Worm (Caenorhabditis elegans) whole organism, young adult: ENCODE measurements around the gene sra-34.

Experiments used
- B0035.1 ChIP-seq: sonication (generic microtip); optimal IDR thresholded peaks from 2 replicates; lab custom pipeline; 2016; ENCODE audit warnings: missing genetic modification characterization, mild to moderate bottlenecking, missing compliant biosample characterization, missing genotype, missing genetic modification reagents
- C17E4.6 ChIP-seq: fragments of 200-800 bp; sonication (Bioruptor generic); IDR thresholded peaks from 2 replicates; pipeline ENCODE4 v1.3.6; 2022; ENCODE audit warnings: missing genetic modification reagents, missing genetic modification characterization, missing compliant biosample characterization
- F23B12.7 ChIP-seq: sonication (generic microtip); optimal IDR thresholded peaks from 2 replicates; lab custom pipeline; 2017; ENCODE audit warnings: missing genetic modification characterization, mild to moderate bottlenecking, missing compliant biosample characterization, antibody characterized with exemption, moderate library complexity; ENCODE audit not compliant: insufficient read depth
- F33H1.4 ChIP-seq: fragments of 200-800 bp; sonication (Bioruptor generic); IDR thresholded peaks from 2 replicates; pipeline ENCODE4 v1.3.6; 2022; ENCODE audit warnings: missing genetic modification reagents, missing genetic modification characterization, missing compliant biosample characterization
- F49E8.2 ChIP-seq: sonication (generic microtip); optimal IDR thresholded peaks from 3 replicates; lab custom pipeline; 2017; ENCODE audit warnings: missing genetic modification characterization, mild to moderate bottlenecking, missing compliant biosample characterization, antibody characterized with exemption, moderate library complexity; ENCODE audit not compliant: insufficient read depth
- F55B11.4 ChIP-seq: sonication (generic microtip); optimal IDR thresholded peaks from 2 replicates; lab custom pipeline; 2016; ENCODE audit warnings: missing compliant biosample characterization, missing genetic modification characterization, borderline replicate concordance; ENCODE audit not compliant: insufficient read depth
- F57A8.1 ChIP-seq: fragments of 200-800 bp; sonication (Bioruptor generic); optimal IDR thresholded peaks from 2 replicates; lab custom pipeline; 2018; ENCODE audit warnings: mild to moderate bottlenecking, missing genetic modification characterization, moderate library complexity, missing compliant biosample characterization
- K11D2.4 ChIP-seq: fragments of 200-800 bp; sonication (Bioruptor generic); IDR thresholded peaks from 2 replicates; pipeline ENCODE4 v1.3.6; 2022; ENCODE audit warnings: missing genetic modification reagents, missing genetic modification characterization, missing compliant biosample characterization
- Y53F4B.3 ChIP-seq: fragments of 200-800 bp; sonication (Bioruptor generic); IDR thresholded peaks from 2 replicates; pipeline ENCODE4 v1.3.6; 2022; ENCODE audit warnings: missing genetic modification reagents, missing genetic modification characterization, missing compliant biosample characterization
- aptf-2 ChIP-seq: fragments of 200-800 bp; sonication (Bioruptor generic); conservative IDR thresholded peaks from 2 replicates; pipeline ENCODE4 v1.3.6; 2022; ENCODE audit warnings: missing genetic modification reagents, missing genetic modification characterization, missing compliant biosample characterization
- aptf-3 ChIP-seq: fragments of 200-800 bp; sonication (Bioruptor generic); IDR thresholded peaks from 2 replicates; pipeline ENCODE4 v1.3.6; 2022; ENCODE audit warnings: missing genetic modification characterization, missing compliant biosample characterization
- atf-7 ChIP-seq: sonication (generic microtip); optimal IDR thresholded peaks from 2 replicates; lab custom pipeline; 2017; ENCODE audit warnings: mild to moderate bottlenecking, missing genetic modification characterization, missing compliant biosample characterization
- attf-3 ChIP-seq: fragments of 200-800 bp; sonication (Bioruptor generic); conservative IDR thresholded peaks from 2 replicates; pipeline ENCODE4 v1.3.6; 2022; ENCODE audit warnings: missing genetic modification reagents, missing genetic modification characterization, missing compliant biosample characterization
- bed-1 ChIP-seq: fragments of 200-800 bp; sonication (Bioruptor generic); IDR thresholded peaks from 2 replicates; pipeline ENCODE4 v1.3.6; 2022; ENCODE audit warnings: missing genetic modification reagents, missing genetic modification characterization, missing compliant biosample characterization
- ccch-3 ChIP-seq: fragments of 200-800 bp; sonication (Bioruptor generic); optimal IDR thresholded peaks from 2 replicates; lab custom pipeline; 2018; ENCODE audit warnings: mild to moderate bottlenecking, missing genetic modification characterization, missing compliant biosample characterization
- cebp-2 ChIP-seq: fragments of 200-800 bp; sonication (Bioruptor generic); IDR thresholded peaks from 2 replicates; pipeline ENCODE4 v1.3.6; 2022; ENCODE audit warnings: missing genetic modification characterization, missing compliant biosample characterization
- ceh-100 ChIP-seq: fragments of 200-800 bp; sonication (Bioruptor generic); IDR thresholded peaks from 2 replicates; pipeline ENCODE4 v1.3.6; 2022; ENCODE audit warnings: missing genetic modification reagents, missing genetic modification characterization, missing compliant biosample characterization
- ceh-58 ChIP-seq: fragments of 200-800 bp; sonication (Bioruptor generic); IDR thresholded peaks from 2 replicates; pipeline ENCODE4 v1.3.6; 2022; ENCODE audit warnings: missing genetic modification characterization, missing compliant biosample characterization
- ceh-91 ChIP-seq: fragments of 200-800 bp; sonication (Bioruptor generic); IDR thresholded peaks from 2 replicates; pipeline ENCODE4 v1.3.6; 2022; ENCODE audit warnings: missing genetic modification reagents, missing genetic modification characterization, missing compliant biosample characterization
- ekl-4 ChIP-seq: fragments of 200-800 bp; sonication (Bioruptor generic); IDR thresholded peaks from 2 replicates; pipeline ENCODE4 v1.3.6; 2022; ENCODE audit warnings: missing genetic modification reagents, missing genetic modification characterization, missing compliant biosample characterization
- fkh-3 ChIP-seq: sonication (generic microtip); optimal IDR thresholded peaks from 2 replicates; lab custom pipeline; 2016; ENCODE audit warnings: mild to moderate bottlenecking, missing genetic modification characterization, missing compliant biosample characterization
- him-1 ChIP-seq: sonication (generic microtip); optimal IDR thresholded peaks from 2 replicates; lab custom pipeline; 2016; ENCODE audit warnings: missing genotype, missing genetic modification reagents, missing genetic modification characterization, missing compliant biosample characterization
- hlh-12 ChIP-seq: sonication (generic microtip); optimal IDR thresholded peaks from 2 replicates; lab custom pipeline; 2016; ENCODE audit warnings: missing genetic modification characterization, missing compliant biosample characterization
- let-607 ChIP-seq, 2 experiments: fragments of 200-800 bp in 1 of 2; sonication (Bioruptor generic) in 1 of 2; sonication (generic microtip) in 1 of 2; optimal IDR thresholded peaks; 2 replicates each; lab custom pipeline; 2016 to 2018; ENCODE audit warnings: mild to moderate bottlenecking in 2 of 2, missing compliant biosample characterization in 2 of 2, missing genetic modification characterization in 2 of 2, moderate library complexity in 2 of 2, missing genotype in 1 of 2
- lin-26 ChIP-seq: fragments of 200-800 bp; sonication (Bioruptor generic); IDR thresholded peaks from 2 replicates; pipeline ENCODE4 v1.3.6; 2022; ENCODE audit warnings: missing genetic modification reagents, missing genetic modification characterization, missing compliant biosample characterization
- lin-40 ChIP-seq: sonication (generic microtip); optimal IDR thresholded peaks from 2 replicates; lab custom pipeline; 2016; ENCODE audit warnings: missing genetic modification characterization, mild to moderate bottlenecking, missing compliant biosample characterization, missing genotype, missing genetic modification reagents
- lir-1 ChIP-seq: fragments of 200-800 bp; sonication (Bioruptor generic); conservative IDR thresholded peaks from 2 replicates; pipeline ENCODE4 v1.3.6; 2022; ENCODE audit warnings: missing genetic modification reagents, missing genetic modification characterization, missing compliant biosample characterization
- lsl-1 ChIP-seq: fragments of 200-800 bp; sonication (Bioruptor generic); optimal IDR thresholded peaks from 2 replicates; lab custom pipeline; 2018; ENCODE audit warnings: mild to moderate bottlenecking, missing genetic modification characterization, moderate library complexity, missing compliant biosample characterization
- lsy-27 ChIP-seq: sonication (generic microtip); optimal IDR thresholded peaks from 2 replicates; lab custom pipeline; 2017; ENCODE audit warnings: missing genetic modification characterization, mild to moderate bottlenecking, missing compliant biosample characterization, antibody characterized with exemption, missing genotype, borderline replicate concordance; ENCODE audit not compliant: insufficient read depth
- madf-10 ChIP-seq: sonication (generic microtip); optimal IDR thresholded peaks from 2 replicates; lab custom pipeline; 2016; ENCODE audit warnings: mild to moderate bottlenecking, missing genetic modification characterization, missing compliant biosample characterization
- madf-3 ChIP-seq: fragments of 200-800 bp; sonication (Bioruptor generic); IDR thresholded peaks from 2 replicates; pipeline ENCODE4 v1.3.6; 2022; ENCODE audit warnings: missing genetic modification reagents, missing genetic modification characterization, missing compliant biosample characterization
- madf-6 ChIP-seq: fragments of 200-800 bp; sonication (Bioruptor generic); IDR thresholded peaks from 2 replicates; pipeline ENCODE4 v1.3.6; 2022; ENCODE audit warnings: missing genetic modification reagents, missing genetic modification characterization, missing compliant biosample characterization
- madf-8 ChIP-seq: fragments of 200-800 bp; sonication (Bioruptor generic); conservative IDR thresholded peaks from 2 replicates; pipeline ENCODE4 v1.3.6; 2022; ENCODE audit warnings: missing genetic modification reagents, missing genetic modification characterization, missing compliant biosample characterization
- mcd-1 ChIP-seq: fragments of 200-800 bp; sonication (Bioruptor generic); IDR thresholded peaks from 2 replicates; pipeline ENCODE4 v1.3.6; 2022; ENCODE audit warnings: missing genetic modification reagents, missing genetic modification characterization, missing compliant biosample characterization
- mxl-1 ChIP-seq: sonication (generic microtip); optimal IDR thresholded peaks from 2 replicates; lab custom pipeline; 2016; ENCODE audit warnings: missing genetic modification characterization, missing compliant biosample characterization
- nfya-2 ChIP-seq: fragments of 200-800 bp; sonication (Bioruptor generic); IDR thresholded peaks from 2 replicates; pipeline ENCODE4 v1.3.6; 2022; ENCODE audit warnings: missing genetic modification reagents, missing genetic modification characterization, missing compliant biosample characterization
- nhr-120 ChIP-seq: fragments of 200-800 bp; sonication (Bioruptor generic); IDR thresholded peaks from 2 replicates; pipeline ENCODE4 v1.3.6; 2022; ENCODE audit warnings: missing genetic modification characterization, missing compliant biosample characterization
- repo-1 ChIP-seq: sonication (generic microtip); optimal IDR thresholded peaks from 2 replicates; lab custom pipeline; 2017; ENCODE audit warnings: mild to moderate bottlenecking, missing genetic modification characterization, missing compliant biosample characterization
- snpc-1.3 ChIP-seq: sonication (generic microtip); optimal IDR thresholded peaks from 2 replicates; lab custom pipeline; 2017; ENCODE audit warnings: missing genetic modification characterization, mild to moderate bottlenecking, missing compliant biosample characterization, antibody characterized with exemption, moderate library complexity, missing genotype, missing genetic modification reagents; ENCODE audit not compliant: insufficient read depth
- snpc-3.4 ChIP-seq: sonication (generic microtip); optimal IDR thresholded peaks from 2 replicates; lab custom pipeline; 2017; ENCODE audit warnings: missing genetic modification characterization, mild to moderate bottlenecking, missing compliant biosample characterization, antibody characterized with exemption, moderate library complexity, missing genotype, missing genetic modification reagents
- somi-1 ChIP-seq: fragments of 200-800 bp; sonication (Bioruptor generic); optimal IDR thresholded peaks from 2 replicates; lab custom pipeline; 2018; ENCODE audit warnings: mild to moderate bottlenecking, missing genetic modification characterization, missing compliant biosample characterization
- sptf-2 ChIP-seq: fragments of 200-800 bp; sonication (Bioruptor generic); optimal IDR thresholded peaks from 2 replicates; lab custom pipeline; 2018; ENCODE audit warnings: mild to moderate bottlenecking, missing genetic modification characterization, missing compliant biosample characterization
- tbp1 ChIP-seq: fragments of 200-800 bp; sonication (Bioruptor generic); optimal IDR thresholded peaks from 2 replicates; lab custom pipeline; 2018; ENCODE audit warnings: mild to moderate bottlenecking, missing genetic modification characterization, missing compliant biosample characterization
- xnd-1 ChIP-seq: sonication (generic microtip); optimal IDR thresholded peaks from 2 replicates; lab custom pipeline; 2016; ENCODE audit warnings: missing genotype, missing genetic modification reagents, missing genetic modification characterization, missing compliant biosample characterization
- zim-3 ChIP-seq: sonication (generic microtip); optimal IDR thresholded peaks from 2 replicates; lab custom pipeline; 2017; ENCODE audit warnings: mild to moderate bottlenecking, missing genetic modification characterization, moderate library complexity, missing compliant biosample characterization
- ztf-18 ChIP-seq: sonication (generic microtip); optimal IDR thresholded peaks from 2 replicates; lab custom pipeline; 2016; ENCODE audit warnings: missing genotype, mild to moderate bottlenecking, missing genetic modification characterization, missing compliant biosample characterization
- ztf-26 ChIP-seq: sonication (generic microtip); optimal IDR thresholded peaks from 2 replicates; lab custom pipeline; 2017; ENCODE audit warnings: missing genetic modification characterization, missing compliant biosample characterization

The sra-34 gene

DNA sequence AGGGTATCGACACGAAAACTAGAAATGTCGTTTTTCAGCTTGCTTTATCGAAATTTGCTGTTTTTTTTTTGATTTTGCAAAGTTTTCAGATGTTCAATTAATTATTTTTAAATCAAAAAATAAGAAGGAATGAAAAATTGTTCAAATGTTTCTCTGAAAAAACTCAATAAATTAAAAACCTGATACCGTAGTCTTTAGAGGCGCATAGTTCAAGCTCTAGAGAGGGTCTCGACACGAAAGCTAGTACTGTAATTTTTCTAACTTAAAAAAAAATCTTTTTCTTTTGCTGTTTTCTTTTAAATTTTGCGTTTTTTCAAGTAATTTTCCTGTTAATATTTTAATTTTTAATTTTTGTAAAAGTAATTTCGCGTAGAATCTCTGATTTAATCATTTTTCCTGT is 22.8 kb upstream of the sra-34 start:
- TF ChIP-seq let-607 (tag; optimal IDR thresholded peaks at IDR 0.05; lab: Kevin White, UChicago) (no peak), aptf-3 (GFP tag; lab: Robert Waterston, UW) (no peak), B0035.1 (tag; lab: Kevin White, UChicago) (no peak), madf-6 (GFP tag; lab: Robert Waterston, UW) (peak; percentile 90), F49E8.2 (tag; lab: Kevin White, UChicago) (peak; percentile 7), F33H1.4 (peak; percentile 90), ceh-91 (0 out of 2 replicates have a peak, but pooled peaks have one; percentile 47), madf-8 (GFP tag; lab: Robert Waterston, UW) (peak; percentile 62; the same call in 1 of the 2 replicates), xnd-1 (tag; lab: Kevin White, UChicago) (peak; percentile 87), lsl-1 (GFP tag; lab: Kevin White, UChicago) (peak; percentile 97)

DNA sequence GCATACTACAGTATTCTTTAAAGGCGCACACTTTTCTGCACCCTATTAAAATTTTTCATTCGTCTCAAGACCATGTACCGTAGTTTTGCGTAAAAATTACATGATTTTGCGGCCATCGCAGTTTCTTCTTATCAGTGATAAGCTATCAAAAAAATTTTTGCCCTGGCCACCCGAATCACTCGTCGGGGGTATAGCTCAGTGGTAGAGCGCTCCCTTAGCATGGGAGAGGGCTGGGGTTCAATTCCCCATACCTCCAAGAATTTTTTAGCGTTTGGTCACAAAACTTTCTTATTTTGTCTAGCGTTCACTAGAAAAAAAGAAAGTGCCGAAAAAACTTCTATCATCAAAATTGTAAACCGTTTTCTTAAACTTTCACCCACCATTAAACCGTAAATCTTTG is 21.7 kb upstream of the sra-34 start:
- TF ChIP-seq snpc-1.3 (tag; lab: Kevin White, UChicago) (peak; percentile 16), ceh-100 (GFP tag; lab: Robert Waterston, UW) (0 out of 2 replicates have a peak, but pooled peaks have one; percentile 18), C17E4.6 (GFP tag; lab: Robert Waterston, UW) (no peak), madf-10 (no peak), lin-26 (GFP tag; lab: Robert Waterston, UW) (peak; percentile 77), K11D2.4 (GFP tag; lab: Robert Waterston, UW) (no peak), lir-1 (GFP tag; lab: Robert Waterston, UW) (no peak), lsy-27 (no peak), ekl-4 (GFP tag; lab: Robert Waterston, UW) (no peak), zim-3 (no peak), ceh-58 (no peak), cebp-2 (GFP tag; lab: Robert Waterston, UW) (no peak), nfya-2 (GFP tag; lab: Robert Waterston, UW) (no peak), tbp1 (GFP tag; lab: Kevin White, UChicago) (peak; percentile 87), Y53F4B.3 (GFP tag; lab: Robert Waterston, UW) (no peak), aptf-2 (GFP tag; lab: Robert Waterston, UW) (no peak), nhr-120 (GFP tag; lab: Robert Waterston, UW) (no peak), bed-1 (GFP tag; lab: Robert Waterston, UW) (no peak), hlh-12 (tag; lab: Kevin White, UChicago) (no peak), ccch-3 (GFP tag; lab: Kevin White, UChicago) (no peak), F23B12.7 (no peak), F49E8.2 (tag; lab: Kevin White, UChicago) (no peak), atf-7 (tag; lab: Kevin White, UChicago) (no peak), lin-40 (no peak), mxl-1 (tag; lab: Kevin White, UChicago) (no peak), mcd-1 (GFP tag; lab: Robert Waterston, UW) (no peak), F55B11.4 (tag; lab: Kevin White, UChicago) (no peak), madf-3 (no peak), fkh-3 (tag; lab: Kevin White, UChicago) (no peak), ztf-18 (tag; lab: Kevin White, UChicago) (peak; percentile 25), repo-1 (tag; lab: Kevin White, UChicago) (peak; percentile 23), somi-1 (GFP tag; lab: Kevin White, UChicago) (no peak), him-1 (tag; lab: Kevin White, UChicago) (no peak), snpc-3.4 (peak; percentile 51), F57A8.1 (GFP tag; lab: Kevin White, UChicago) (no peak), attf-3 (GFP tag; lab: Robert Waterston, UW) (no peak), ztf-26 (tag; lab: Kevin White, UChicago) (no peak), sptf-2 (no peak)
